Fruit fly (Drosophila melanogaster): ENCODE data around the gene CG18675.

CG18675 gene

dm6 chr3L:4225647-4226470 lies 52.2 kb downstream of the CG18675 start:
- no peak for TF ChIP-seq psq (optimal IDR thresholded peaks at IDR 0.05)
- TF ChIP-seq pan (optimal IDR thresholded peaks at IDR 0.05): no peak
- no peak for TF ChIP-seq Dll (optimal IDR thresholded peaks at IDR 0.05)
- TF ChIP-seq usp (GFP tag; optimal IDR thresholded peaks at IDR 0.05): no peak
- no peak for TF ChIP-seq EcR (GFP tag; optimal IDR thresholded peaks at IDR 0.05)
- TF ChIP-seq CG8478 (optimal IDR thresholded peaks at IDR 0.05): no peak

dm6 chr3L:4227164-4227563 lies 53.5 kb downstream of the CG18675 start, which contains the start of gene CG46460:
Gene CG46460, minus strand, starts transcription at chr3L:4227302.
- TF ChIP-seq usp (GFP tag; optimal IDR thresholded peaks at IDR 0.05): no peak
- no peak for TF ChIP-seq EcR (GFP tag; optimal IDR thresholded peaks at IDR 0.05)
- peak; percentile 70 for TF ChIP-seq Dll (optimal IDR thresholded peaks at IDR 0.05)
- no peak for TF ChIP-seq pan (optimal IDR thresholded peaks at IDR 0.05)
- TF ChIP-seq psq (optimal IDR thresholded peaks at IDR 0.05): no peak
- TF ChIP-seq CG8478 (optimal IDR thresholded peaks at IDR 0.05): peak; percentile 15

- TF ChIP-seq Dll (optimal IDR thresholded peaks at IDR 0.05): peak; percentile 5
- TF ChIP-seq EcR (GFP tag; optimal IDR thresholded peaks at IDR 0.05): no peak
These were observed 54.6 kb downstream of the CG18675 start for dm6 chr3L:4228187-4228836.

dm6 chr3L:4229365-4229967 lies 55.8 kb downstream of the CG18675 start:
- no peak for TF ChIP-seq usp (GFP tag; optimal IDR thresholded peaks at IDR 0.05)
- TF ChIP-seq CG8478 (optimal IDR thresholded peaks at IDR 0.05): no peak
- TF ChIP-seq psq (optimal IDR thresholded peaks at IDR 0.05): no peak
- no peak for TF ChIP-seq Dll (optimal IDR thresholded peaks at IDR 0.05)
- no peak for TF ChIP-seq EcR (GFP tag; optimal IDR thresholded peaks at IDR 0.05)
- no peak for TF ChIP-seq pan (optimal IDR thresholded peaks at IDR 0.05)

dm6 chr3L:4230357-4230901 lies 56.7 kb downstream of the CG18675 start:
- no peak for TF ChIP-seq pan (optimal IDR thresholded peaks at IDR 0.05)
- TF ChIP-seq psq (optimal IDR thresholded peaks at IDR 0.05): no peak
- no peak for TF ChIP-seq usp (GFP tag; optimal IDR thresholded peaks at IDR 0.05)
- no peak for TF ChIP-seq EcR (GFP tag; optimal IDR thresholded peaks at IDR 0.05)
- TF ChIP-seq Dll (optimal IDR thresholded peaks at IDR 0.05): no peak

- TF ChIP-seq psq (optimal IDR thresholded peaks at IDR 0.05) (no peak), pan (optimal IDR thresholded peaks at IDR 0.05) (no peak), usp (GFP tag; optimal IDR thresholded peaks at IDR 0.05) (no peak)
These were observed 57.8 kb downstream of the CG18675 start for dm6 chr3L:4231401-4232014.

- TF ChIP-seq Dll (optimal IDR thresholded peaks at IDR 0.05) (no peak), CG8478 (optimal IDR thresholded peaks at IDR 0.05) (no peak), usp (GFP tag; optimal IDR thresholded peaks at IDR 0.05) (no peak)
These were observed 58.5 kb downstream of the CG18675 start for dm6 chr3L:4232227-4232626.

- TF ChIP-seq EcR (GFP tag; optimal IDR thresholded peaks at IDR 0.05): no peak
These were observed 59.2 kb downstream of the CG18675 start for dm6 chr3L:4232724-4233367.

dm6 chr3L:4233603-4234277 lies 60.1 kb downstream of the CG18675 start:
- TF ChIP-seq usp (GFP tag; optimal IDR thresholded peaks at IDR 0.05) (no peak), EcR (GFP tag; optimal IDR thresholded peaks at IDR 0.05) (no peak), Dll (optimal IDR thresholded peaks at IDR 0.05) (no peak), psq (optimal IDR thresholded peaks at IDR 0.05) (no peak), CG8478 (optimal IDR thresholded peaks at IDR 0.05) (no peak), pan (optimal IDR thresholded peaks at IDR 0.05) (no peak)

- no peak for TF ChIP-seq pan (optimal IDR thresholded peaks at IDR 0.05)
- no peak for TF ChIP-seq EcR (GFP tag; optimal IDR thresholded peaks at IDR 0.05)
- no peak for TF ChIP-seq psq (optimal IDR thresholded peaks at IDR 0.05)
- no peak for TF ChIP-seq Dll (optimal IDR thresholded peaks at IDR 0.05)
- TF ChIP-seq usp (GFP tag; optimal IDR thresholded peaks at IDR 0.05): no peak
- TF ChIP-seq CG8478 (optimal IDR thresholded peaks at IDR 0.05): no peak
These were observed 62.5 kb downstream of the CG18675 start, which contains the start of gene ImpL2 for dm6 chr3L:4236097-4236572. Gene ImpL2, minus strand, starts transcription at chr3L:4236147.

- TF ChIP-seq EcR (GFP tag; optimal IDR thresholded peaks at IDR 0.05): no peak
- TF ChIP-seq Dll (optimal IDR thresholded peaks at IDR 0.05): no peak
- TF ChIP-seq psq (optimal IDR thresholded peaks at IDR 0.05): no peak
- TF ChIP-seq CG8478 (optimal IDR thresholded peaks at IDR 0.05): no peak
- no peak for TF ChIP-seq usp (GFP tag; optimal IDR thresholded peaks at IDR 0.05)
- no peak for TF ChIP-seq pan (optimal IDR thresholded peaks at IDR 0.05)
These were observed 64.5 kb downstream of the CG18675 start for dm6 chr3L:4238195-4238594.
